Fruit fly (Drosophila melanogaster) whole organism, embryonic: ENCODE data around the gene r-l.

Source experiments
- CG12744 ChIP-seq: fragments of 200-800 bp; sonication (Bioruptor generic); optimal IDR thresholded peaks from 2 replicates; lab custom pipeline; 2016; ENCODE audit warnings: missing biosample characterization, missing genetic modification characterization
- CG14441 ChIP-seq: fragments of 200-800 bp; sonication (Bioruptor generic); IDR thresholded peaks from 2 replicates; pipeline ENCODE4 v1.3.6; 2022; ENCODE audit warnings: missing biosample characterization, missing genetic modification characterization
- Mad ChIP-seq: fragments of 200-800 bp; sonication (Bioruptor generic); optimal IDR thresholded peaks from 2 replicates; lab custom pipeline; 2016; ENCODE audit warnings: missing biosample characterization, missing genetic modification characterization
- cg ChIP-seq: fragments of 200-800 bp; sonication (Bioruptor generic); optimal IDR thresholded peaks from 3 replicates; lab custom pipeline; 2019; ENCODE audit warnings: missing biosample characterization, mild to moderate bottlenecking, missing genetic modification characterization, moderate library complexity

DNA sequence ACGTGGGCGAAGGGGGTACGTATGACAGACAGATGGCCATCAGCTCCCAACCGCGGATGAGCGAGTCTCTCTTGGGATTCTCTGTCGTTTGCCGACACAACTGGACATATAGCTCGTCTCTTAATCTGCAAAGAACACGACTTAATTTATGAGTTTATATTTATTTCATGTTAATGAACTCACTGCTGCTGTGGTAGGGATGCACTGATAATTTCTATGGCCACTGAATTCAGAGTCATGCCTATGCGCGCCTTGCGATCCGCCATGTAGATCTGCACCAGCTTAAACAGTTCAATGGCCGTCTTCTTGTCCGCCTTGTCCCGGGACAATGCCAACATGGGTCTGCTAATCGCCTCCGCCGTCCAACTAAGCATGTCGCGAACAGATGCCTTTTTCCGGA, 11.9 kb upstream of the r-l start:
- no peak for TF ChIP-seq CG14441
- no peak for TF ChIP-seq cg
- TF ChIP-seq CG12744 (GFP tag; lab: Kevin White, UChicago): no peak
- TF ChIP-seq Mad: no peak
